Fruit fly (Drosophila melanogaster) whole organism, embryonic: ENCODE data around the gene uncNacbeta.

ENCODE experiments used
- Atf6 ChIP-seq: fragments of 200-800 bp; sonication (Bioruptor generic); IDR thresholded peaks from 2 replicates; pipeline ENCODE4 v1.3.6; 2022; ENCODE audit warnings: missing biosample characterization, missing genetic modification characterization
- C15 ChIP-seq: fragments of 200-800 bp; sonication (Bioruptor generic); IDR thresholded peaks from 3 replicates; pipeline ENCODE4 v1.3.6; 2022; ENCODE audit warnings: missing biosample characterization, missing genetic modification characterization
- CG1024 ChIP-seq: fragments of 200-800 bp; sonication (Bioruptor generic); IDR thresholded peaks from 2 replicates; pipeline ENCODE4 v1.3.6; 2022; ENCODE audit warnings: missing biosample characterization, missing genetic modification characterization
- CG10274 ChIP-seq: fragments of 200-800 bp; sonication (Bioruptor generic); optimal IDR thresholded peaks from 3 replicates; lab custom pipeline; 2017; ENCODE audit warnings: missing biosample characterization, mild to moderate bottlenecking, missing genetic modification characterization
- CG11247 ChIP-seq: fragments of 200-800 bp; sonication (Bioruptor generic); IDR thresholded peaks from 2 replicates; pipeline ENCODE4 v1.3.6; 2022; ENCODE audit warnings: missing biosample characterization, missing genetic modification characterization
- CG1233 ChIP-seq: fragments of 200-800 bp; sonication (Bioruptor generic); optimal IDR thresholded peaks from 4 replicates; lab custom pipeline; 2018; ENCODE audit warnings: missing biosample characterization, mild to moderate bottlenecking, missing genetic modification characterization
- CG1647 ChIP-seq: fragments of 200-800 bp; sonication (Bioruptor generic); optimal IDR thresholded peaks from 3 replicates; lab custom pipeline; 2016; ENCODE audit warnings: missing biosample characterization, missing genetic modification characterization
- CG17328 ChIP-seq: fragments of 200-800 bp; sonication (Bioruptor generic); IDR thresholded peaks from 2 replicates; pipeline ENCODE4 v1.3.6; 2022; ENCODE audit warnings: missing biosample characterization, missing genetic modification characterization
- CG18764 ChIP-seq: fragments of 200-800 bp; sonication (Bioruptor generic); optimal IDR thresholded peaks from 3 replicates; lab custom pipeline; 2016; ENCODE audit warnings: missing biosample characterization, missing genetic modification characterization
- CG2202 ChIP-seq: fragments of 200-800 bp; sonication (Bioruptor generic); optimal IDR thresholded peaks from 2 replicates; lab custom pipeline; 2018; ENCODE audit warnings: missing biosample characterization, mild to moderate bottlenecking, missing genetic modification characterization
- CG31365 ChIP-seq: fragments of 200-800 bp; sonication (Bioruptor generic); optimal IDR thresholded peaks from 2 replicates; lab custom pipeline; 2018; ENCODE audit warnings: missing biosample characterization, mild to moderate bottlenecking, missing genetic modification characterization
- CG33213 ChIP-seq: fragments of 200-800 bp; sonication (Bioruptor generic); optimal IDR thresholded peaks from 3 replicates; lab custom pipeline; 2016; ENCODE audit warnings: missing biosample characterization, missing genetic modification characterization
- CG5180 ChIP-seq: fragments of 200-800 bp; sonication (Bioruptor generic); optimal IDR thresholded peaks from 3 replicates; lab custom pipeline; 2017; ENCODE audit warnings: missing biosample characterization, missing genetic modification characterization, mild to moderate bottlenecking, moderate library complexity, missing genetic modification reagents
- CG8388 ChIP-seq: fragments of 200-800 bp; sonication (Bioruptor generic); optimal IDR thresholded peaks from 2 replicates; lab custom pipeline; 2019; ENCODE audit warnings: missing biosample characterization, mild to moderate bottlenecking, missing genetic modification characterization, moderate library complexity
- CG9727 ChIP-seq: fragments of 200-800 bp; sonication (Bioruptor generic); optimal IDR thresholded peaks from 3 replicates; lab custom pipeline; 2017; ENCODE audit warnings: missing biosample characterization, mild to moderate bottlenecking, missing genetic modification characterization
- CoRest ChIP-seq: fragments of 200-800 bp; sonication (Bioruptor generic); optimal IDR thresholded peaks from 3 replicates; lab custom pipeline; 2018; ENCODE audit warnings: missing biosample characterization, mild to moderate bottlenecking, missing genetic modification characterization, moderate library complexity
- Ets97D ChIP-seq: fragments of 200-800 bp; sonication (Bioruptor generic); optimal IDR thresholded peaks from 3 replicates; lab custom pipeline; 2016; ENCODE audit warnings: missing biosample characterization, missing genetic modification characterization
- H15 ChIP-seq: fragments of 200-800 bp; sonication (Bioruptor generic); IDR thresholded peaks from 3 replicates; pipeline ENCODE4 v1.3.6; 2022; ENCODE audit warnings: missing biosample characterization, missing genetic modification characterization
- H2.0 ChIP-seq: fragments of 200-800 bp; sonication (Bioruptor generic); IDR thresholded peaks from 2 replicates; pipeline ENCODE4 v1.3.6; 2022; ENCODE audit warnings: missing biosample characterization, missing genetic modification characterization
- HmgD ChIP-seq: fragments of 200-800 bp; sonication (Bioruptor generic); optimal IDR thresholded peaks from 3 replicates; lab custom pipeline; 2016; ENCODE audit warnings: missing biosample characterization, missing genetic modification characterization
- Hr3 ChIP-seq: fragments of 200-800 bp; sonication (Bioruptor generic); optimal IDR thresholded peaks from 3 replicates; lab custom pipeline; 2016; ENCODE audit warnings: missing biosample characterization, missing genetic modification characterization
- Hr39 ChIP-seq: fragments of >200 bp; optimal IDR thresholded peaks from 2 replicates; lab custom pipeline; 2017
- Hr78 ChIP-seq, 2 experiments: fragments of 200-800 bp in 1 of 2; fragments of >200 bp in 1 of 2; sonication (Bioruptor generic) in 1 of 2; optimal IDR thresholded peaks; 2 replicates each; lab custom pipeline; 2017 to 2019; ENCODE audit warnings: missing biosample characterization in 2 of 2, missing genetic modification characterization in 2 of 2, mild to moderate bottlenecking in 1 of 2, moderate library complexity in 1 of 2
- Jarid2 ChIP-seq: fragments of 200-800 bp; sonication (Bioruptor generic); optimal IDR thresholded peaks from 3 replicates; lab custom pipeline; 2017; ENCODE audit warnings: mild to moderate bottlenecking, missing biosample characterization, missing genetic modification reagents, missing genetic modification characterization
- Lim3 ChIP-seq: fragments of 200-800 bp; sonication (Bioruptor generic); IDR thresholded peaks from 2 replicates; pipeline ENCODE4 v1.3.6; 2022; ENCODE audit warnings: missing biosample characterization, missing genetic modification characterization
- Lpt ChIP-seq: fragments of >200 bp; optimal IDR thresholded peaks from 2 replicates; lab custom pipeline; 2018; ENCODE audit warnings: missing biosample characterization, missing genetic modification characterization
- Mes4 ChIP-seq: fragments of 200-800 bp; sonication (Bioruptor generic); optimal IDR thresholded peaks from 2 replicates; lab custom pipeline; 2016; ENCODE audit warnings: missing biosample characterization, missing genetic modification characterization
- PHDP ChIP-seq: fragments of 200-800 bp; sonication (Bioruptor generic); optimal IDR thresholded peaks from 3 replicates; lab custom pipeline; 2018; ENCODE audit warnings: missing biosample characterization, mild to moderate bottlenecking, missing genetic modification characterization, moderate library complexity
- amos ChIP-seq: fragments of 200-800 bp; sonication (Bioruptor generic); IDR thresholded peaks from 2 replicates; pipeline ENCODE4 v1.3.6; 2022; ENCODE audit warnings: missing biosample characterization, missing genetic modification characterization; ENCODE audit not compliant: partially characterized antibody
- aop ChIP-seq: fragments of 200-800 bp; sonication (Bioruptor generic); IDR thresholded peaks from 2 replicates; pipeline ENCODE4 v1.3.6; 2022; ENCODE audit warnings: missing biosample characterization, missing genetic modification characterization
- ase ChIP-seq: fragments of 200-800 bp; sonication (Bioruptor generic); IDR thresholded peaks from 3 replicates; pipeline ENCODE4 v1.3.6; 2022; ENCODE audit warnings: missing biosample characterization, missing genetic modification characterization
- bsh ChIP-seq, 2 experiments: fragments of 200-800 bp; sonication (Bioruptor generic); optimal IDR thresholded peaks; 2 replicates each; lab custom pipeline; 2017 to 2018; ENCODE audit warnings: mild to moderate bottlenecking in 2 of 2, missing biosample characterization in 2 of 2, missing genetic modification characterization in 2 of 2, moderate library complexity in 1 of 2
- corto ChIP-seq: fragments of 200-800 bp; sonication (Bioruptor generic); optimal IDR thresholded peaks from 2 replicates; lab custom pipeline; 2016; ENCODE audit warnings: missing biosample characterization, mild to moderate bottlenecking, missing genetic modification characterization, moderate library complexity
- disco-r ChIP-seq: fragments of 200-800 bp; sonication (Bioruptor generic); optimal IDR thresholded peaks from 2 replicates; lab custom pipeline; 2016; ENCODE audit warnings: missing biosample characterization, missing genetic modification characterization
- emc ChIP-seq: fragments of 200-800 bp; sonication (Bioruptor generic); optimal IDR thresholded peaks from 2 replicates; lab custom pipeline; 2016; ENCODE audit warnings: missing biosample characterization, missing genetic modification characterization
- ems ChIP-seq: fragments of 200-800 bp; sonication (Bioruptor generic); optimal IDR thresholded peaks from 3 replicates; lab custom pipeline; 2016; ENCODE audit warnings: missing biosample characterization, missing genetic modification characterization
- inv ChIP-seq: fragments of 200-800 bp; sonication (Bioruptor generic); IDR thresholded peaks from 2 replicates; pipeline ENCODE4 v1.3.6; 2022; ENCODE audit warnings: missing biosample characterization, missing genetic modification characterization; ENCODE audit not compliant: partially characterized antibody
- kay ChIP-seq: fragments of 200-800 bp; sonication (Bioruptor generic); optimal IDR thresholded peaks from 2 replicates; lab custom pipeline; 2016; ENCODE audit warnings: missing biosample characterization, missing genetic modification characterization
- kni ChIP-seq: fragments of 200-800 bp; sonication (Bioruptor generic); optimal IDR thresholded peaks from 3 replicates; lab custom pipeline; 2017; ENCODE audit warnings: mild to moderate bottlenecking, missing biosample characterization, missing genetic modification reagents, missing genetic modification characterization
- nau ChIP-seq: fragments of 200-800 bp; sonication (Bioruptor generic); optimal IDR thresholded peaks from 3 replicates; lab custom pipeline; 2017; ENCODE audit warnings: missing biosample characterization, mild to moderate bottlenecking, missing genetic modification characterization, missing genetic modification reagents
- pita ChIP-seq: fragments of 200-800 bp; sonication (Bioruptor generic); optimal IDR thresholded peaks from 2 replicates; lab custom pipeline; 2017; ENCODE audit warnings: missing biosample characterization, mild to moderate bottlenecking, missing genetic modification characterization
- pnt ChIP-seq: fragments of 200-800 bp; sonication (Bioruptor generic); optimal IDR thresholded peaks from 3 replicates; lab custom pipeline; 2016; ENCODE audit warnings: missing biosample characterization, missing genetic modification characterization
- row ChIP-seq: fragments of 200-800 bp; sonication (Bioruptor generic); IDR thresholded peaks from 3 replicates; pipeline ENCODE4 v1.3.6; 2022; ENCODE audit warnings: missing biosample characterization, missing genetic modification characterization
- sc ChIP-seq, 3 experiments: fragments of >200 bp in 2 of 3; fragments of 200-800 bp in 1 of 3; sonication (Bioruptor generic) in 1 of 3; optimal IDR thresholded peaks; 2 replicates in 2 of 3; 3 replicates in 1 of 3; lab custom pipeline; 2017; ENCODE audit warnings: mild to moderate bottlenecking in 1 of 3, missing biosample characterization in 1 of 3, missing genetic modification characterization in 1 of 3, missing genetic modification reagents in 1 of 3
- slbo ChIP-seq: fragments of 200-800 bp; sonication (Bioruptor generic); IDR thresholded peaks from 2 replicates; pipeline ENCODE4 v1.3.6; 2022; ENCODE audit warnings: missing biosample characterization, missing genetic modification characterization
- sna ChIP-seq: fragments of 200-800 bp; sonication (Bioruptor generic); IDR thresholded peaks from 2 replicates; pipeline ENCODE4 v1.3.6; 2022; ENCODE audit warnings: missing biosample characterization, missing genetic modification characterization; ENCODE audit not compliant: partially characterized antibody
- ssp ChIP-seq: fragments of 200-800 bp; sonication (Bioruptor generic); IDR thresholded peaks from 2 replicates; pipeline ENCODE4 v1.3.6; 2022; ENCODE audit warnings: missing biosample characterization, missing genetic modification characterization
- stc ChIP-seq: fragments of 200-800 bp; sonication (Bioruptor generic); IDR thresholded peaks from 2 replicates; pipeline ENCODE4 v1.3.6; 2022; ENCODE audit warnings: missing biosample characterization, missing genetic modification characterization
- tap ChIP-seq: fragments of 200-800 bp; optimal IDR thresholded peaks from 3 replicates; lab custom pipeline; 2019; ENCODE audit warnings: missing biosample characterization, mild to moderate bottlenecking, missing genetic modification characterization, moderate library complexity
- unc-4 ChIP-seq: fragments of 200-800 bp; sonication (Bioruptor generic); IDR thresholded peaks from 2 replicates; pipeline ENCODE4 v1.3.6; 2022; ENCODE audit warnings: missing biosample characterization, missing genetic modification characterization; ENCODE audit not compliant: partially characterized antibody
- vvl ChIP-seq: fragments of 200-800 bp; sonication (Bioruptor generic); IDR thresholded peaks from 2 replicates; pipeline ENCODE4 v1.3.6; 2022; ENCODE audit warnings: missing biosample characterization, missing genetic modification characterization

The uncNacbeta gene

DNA sequence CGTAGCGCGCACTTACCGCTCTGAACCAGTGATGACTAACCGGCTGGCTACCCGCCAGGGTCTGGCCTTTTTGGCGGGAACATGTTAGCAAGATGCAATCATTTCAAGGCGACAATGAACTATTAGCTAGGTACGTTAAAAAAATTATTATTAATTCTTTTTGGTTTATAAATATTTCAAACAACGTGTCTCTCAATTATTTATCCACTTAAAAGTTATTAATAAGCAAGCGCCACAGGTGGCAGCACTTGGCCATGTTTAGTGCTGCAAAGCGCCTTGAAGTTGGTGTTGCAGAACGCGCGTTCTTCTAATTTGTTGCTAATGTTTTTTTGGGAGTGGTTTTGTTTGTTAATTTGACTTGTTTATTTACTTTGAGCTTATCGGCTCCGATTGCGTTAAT is 10.6 kb upstream of the uncNacbeta start, which contains the start of the genes Ipk2 and cold (continued):
- TF ChIP-seq ssp (GFP tag; lab: Robert Waterston, UW) (peak; percentile 66), Hr3 (GFP tag; lab: Kevin White, UChicago) (peak; percentile 83), kni (GFP tag; lab: Kevin White, UChicago) (peak; percentile 68), Lpt (GFP tag; lab: Kevin White, UChicago) (no peak), CG18764 (GFP tag; lab: Kevin White, UChicago) (peak; percentile 76), CG9727 (GFP tag; lab: Kevin White, UChicago) (peak; percentile 81), CG5180 (GFP tag; lab: Kevin White, UChicago) (peak; percentile 27), corto (no peak), tap (tag; lab: Kevin White, UChicago) (no peak), ems (peak; percentile 84), Mes4 (GFP tag; lab: Kevin White, UChicago) (peak; percentile 48), Lim3 (GFP tag; lab: Robert Waterston, UW) (no peak), CG11247 (peak; percentile 64), HmgD (GFP tag; lab: Kevin White, UChicago) (peak; percentile 20), row (GFP tag; lab: Robert Waterston, UW) (peak; percentile 95), CG2202 (tag; lab: Kevin White, UChicago) (peak; percentile 43), unc-4 (GFP tag; lab: Robert Waterston, UW) (peak; percentile 43), emc (GFP tag; lab: Kevin White, UChicago) (no peak), CoRest (tag; lab: Kevin White, UChicago) (peak; percentile 89), nau (no peak), CG1647 (peak; percentile 75), CG8388 (peak; percentile 64), vvl (GFP tag; lab: Robert Waterston, UW) (peak; percentile 72), aop (GFP tag; lab: Robert Waterston, UW) (no peak), Hr39 (lab: Kevin White, UChicago) (no peak), pnt (peak; percentile 69), CG17328 (GFP tag; lab: Robert Waterston, UW) (0 out of 2 replicates have a peak, but pooled peaks have one; percentile 11), C15 (GFP tag; lab: Robert Waterston, UW) (no peak), PHDP (tag; lab: Kevin White, UChicago) (no peak), bsh (GFP tag; optimal IDR thresholded peaks at IDR 0.05; lab: Kevin White, UChicago) (peak in 1 of 2 experiments; percentile 69), CG31365 (peak; percentile 12), slbo (GFP tag; lab: Robert Waterston, UW) (peak; percentile 88), stc (GFP tag; lab: Robert Waterston, UW) (no peak), disco-r (GFP tag; lab: Kevin White, UChicago) (peak; percentile 52), kay (GFP tag; lab: Kevin White, UChicago) (peak; percentile 74), CG10274 (GFP tag; lab: Kevin White, UChicago) (peak; percentile 60), sna (GFP tag; lab: Robert Waterston, UW) (no peak), CG1024 (GFP tag; lab: Robert Waterston, UW) (peak; percentile 63; the same call in 1 of the 2 replicates), ase (GFP tag; lab: Robert Waterston, UW) (no peak), sc (optimal IDR thresholded peaks at IDR 0.05; lab: Kevin White, UChicago) (no peak), sc (GFP tag; optimal IDR thresholded peaks at IDR 0.05; lab: Kevin White, UChicago) (peak; percentile 42), H15 (GFP tag; lab: Robert Waterston, UW) (peak; percentile 21; the same call in 1 of the 3 replicates), amos (GFP tag; lab: Robert Waterston, UW) (no peak; the same call in 1 of the 2 replicates), Atf6 (peak; percentile 53; the same call in 1 of the 2 replicates), H2.0 (GFP tag; lab: Robert Waterston, UW) (peak; percentile 59), CG1233 (GFP tag; lab: Kevin White, UChicago) (peak; percentile 77), CG33213 (GFP tag; lab: Kevin White, UChicago) (peak; percentile 78), inv (no peak), pita (GFP tag; lab: Kevin White, UChicago) (no peak), Ets97D (GFP tag; lab: Kevin White, UChicago) (peak; percentile 68), Jarid2 (peak; percentile 1), Hr78 (GFP tag; optimal IDR thresholded peaks at IDR 0.05; lab: Kevin White, UChicago) (no peak)
